Fruit fly (Drosophila melanogaster): Measurements from ENCODE around the gene GMF.
A peak's percentile ranks its signal among the peaks of the same experiment; 100 is the strongest.

Gene GMF

DNA sequence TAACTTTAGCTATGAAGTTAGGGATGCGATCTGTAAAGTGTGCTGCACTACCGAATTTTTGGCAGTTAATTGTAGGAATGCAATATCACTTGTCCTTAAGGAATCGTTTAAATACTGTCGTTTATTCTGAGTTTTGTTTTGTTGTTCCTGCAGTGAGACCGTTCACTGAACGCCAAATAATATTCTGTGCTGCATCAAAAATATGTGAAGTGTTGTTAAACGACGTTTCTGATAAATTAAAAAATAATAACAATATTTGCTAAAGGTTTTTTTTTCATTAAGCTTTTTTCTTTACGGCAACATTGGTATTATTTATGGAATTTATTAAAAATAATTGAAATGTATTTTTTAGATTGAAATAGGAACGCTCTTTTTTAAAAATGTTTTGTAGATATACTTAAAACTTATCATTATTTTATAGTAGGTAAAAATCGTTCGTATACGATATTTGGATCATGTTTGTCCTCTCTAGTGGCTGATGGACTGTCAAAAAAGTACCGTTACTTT lies at the start of gene GMF:
GMF (minus strand) TSS at position 182 of the 507 bp plus-strand sequence.
- TF ChIP-seq CG10348 (GFP tag; IDR thresholded peaks at IDR 0.05) (no peak), D1 (tag; optimal IDR thresholded peaks at IDR 0.05) (peak; percentile 58), CG15710 (tag; optimal IDR thresholded peaks at IDR 0.05) (peak; percentile 34)

DNA sequence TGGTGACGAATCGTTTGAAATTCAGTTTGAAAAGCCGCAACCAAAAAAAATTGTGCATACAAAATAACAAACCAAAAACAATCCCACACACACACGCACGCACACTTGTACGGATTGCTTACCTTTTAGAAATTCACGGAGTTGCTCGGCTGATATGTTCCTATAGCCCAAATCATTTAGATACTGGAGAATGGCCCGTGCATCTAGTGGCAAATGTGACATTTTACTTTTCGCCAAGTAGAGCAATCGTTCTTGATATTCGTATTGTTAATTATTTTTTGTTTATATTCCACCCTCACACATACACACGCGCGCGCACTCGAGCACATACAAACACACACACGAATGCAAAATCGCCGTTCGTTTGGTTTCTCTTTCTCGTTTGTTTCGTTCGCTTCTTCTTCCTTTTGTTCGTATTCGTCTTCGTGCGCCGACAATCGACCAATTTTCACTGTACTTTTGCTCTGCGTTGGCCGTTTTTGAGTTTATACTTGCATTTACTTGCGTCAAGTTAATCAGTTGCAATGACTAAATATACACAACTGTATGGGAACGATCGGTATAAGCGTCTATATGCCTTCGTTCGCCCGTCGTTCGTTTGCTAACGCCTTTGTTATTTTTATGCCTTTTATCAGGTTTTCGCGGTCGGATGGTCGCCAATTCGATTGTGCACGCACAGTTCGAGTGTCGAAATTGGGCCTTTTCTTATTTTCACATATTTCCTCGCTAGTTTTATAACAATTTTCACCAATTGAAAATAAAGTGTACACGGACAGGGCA lies 49.2 kb upstream of the GMF start:
- TF ChIP-seq Pif1B (GFP tag; optimal IDR thresholded peaks at IDR 0.05) (no peak), CG4496 (GFP tag; IDR thresholded peaks at IDR 0.05) (0 out of 3 replicates have a peak, but pooled peaks have one; percentile 18), fd96Ca (GFP tag; IDR thresholded peaks at IDR 0.05) (no peak)

DNA sequence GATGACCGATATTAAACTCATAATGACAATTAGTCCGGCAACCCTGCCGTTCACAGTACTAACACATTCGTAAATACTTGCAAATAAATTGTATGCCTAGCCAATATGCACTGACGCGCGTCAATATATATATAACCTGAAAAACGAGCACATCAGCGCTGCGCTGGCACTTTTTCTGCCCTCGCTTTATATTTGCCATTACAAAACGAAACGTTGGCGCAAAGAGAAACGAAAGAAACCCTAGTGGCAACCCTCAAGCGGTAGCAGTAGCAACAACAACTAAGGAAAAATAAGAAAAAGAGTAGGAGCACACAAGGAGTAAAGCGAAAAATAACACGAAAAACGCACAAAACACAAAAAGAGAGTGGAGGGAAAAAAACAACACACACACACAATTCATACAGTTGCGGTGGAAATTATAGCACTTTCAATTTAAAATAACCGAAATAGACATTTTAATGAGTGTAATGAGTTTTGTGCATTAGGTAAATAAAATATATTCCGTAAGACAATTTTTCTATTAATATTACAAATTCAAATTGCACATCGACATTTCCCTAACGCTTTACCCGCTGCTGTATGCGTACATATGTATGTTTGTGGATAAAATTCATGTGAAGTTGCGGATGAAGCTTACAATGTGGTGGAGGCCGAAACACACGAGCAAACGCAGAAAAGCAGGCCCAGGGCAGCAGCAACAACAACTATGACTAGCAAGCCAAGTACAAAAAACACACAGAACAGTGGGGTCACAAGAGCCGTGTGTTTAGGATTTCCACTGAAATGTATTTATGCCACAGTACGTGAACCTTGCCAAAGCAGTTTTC lies 48.2 kb upstream of the GMF start:
- TF ChIP-seq Ets98B (GFP tag; IDR thresholded peaks at IDR 0.05) (peak; percentile 99), CG8159 (tag; optimal IDR thresholded peaks at IDR 0.05) (peak; percentile 99), fd96Ca (GFP tag; IDR thresholded peaks at IDR 0.05) (peak; percentile 98), CG9948 (tag; optimal IDR thresholded peaks at IDR 0.05) (peak; percentile 99), EcR (GFP tag; optimal IDR thresholded peaks at IDR 0.05) (peak; percentile 73), CG10348 (GFP tag; IDR thresholded peaks at IDR 0.05) (peak; percentile 82), gl (tag; optimal IDR thresholded peaks at IDR 0.05) (peak; percentile 98), CG4496 (GFP tag; IDR thresholded peaks at IDR 0.05) (peak; percentile 99), Pif1B (GFP tag; optimal IDR thresholded peaks at IDR 0.05) (peak; percentile 99), CG13204 (GFP tag; optimal IDR thresholded peaks at IDR 0.05) (peak; percentile 98), Pif1A (GFP tag; optimal IDR thresholded peaks at IDR 0.05) (peak; percentile 99), CG8301 (tag; optimal IDR thresholded peaks at IDR 0.05) (peak; percentile 99), CG15710 (tag; optimal IDR thresholded peaks at IDR 0.05) (peak; percentile 99), CG17806 (tag; optimal IDR thresholded peaks at IDR 0.05) (peak; percentile 99), D1 (tag; optimal IDR thresholded peaks at IDR 0.05) (peak; percentile 98), CG12605 (GFP tag; IDR thresholded peaks at IDR 0.05) (peak; percentile 99), CG34367 (tag; optimal IDR thresholded peaks at IDR 0.05) (peak; percentile 99), CG32121 (GFP tag; IDR thresholded peaks at IDR 0.05) (peak; percentile 99), Snoo (tag; optimal IDR thresholded peaks at IDR 0.05) (peak; percentile 99), rn (GFP tag; IDR thresholded peaks at IDR 0.05) (peak; percentile 97), CG14655 (GFP tag; optimal IDR thresholded peaks at IDR 0.05) (peak; percentile 99)

DNA sequence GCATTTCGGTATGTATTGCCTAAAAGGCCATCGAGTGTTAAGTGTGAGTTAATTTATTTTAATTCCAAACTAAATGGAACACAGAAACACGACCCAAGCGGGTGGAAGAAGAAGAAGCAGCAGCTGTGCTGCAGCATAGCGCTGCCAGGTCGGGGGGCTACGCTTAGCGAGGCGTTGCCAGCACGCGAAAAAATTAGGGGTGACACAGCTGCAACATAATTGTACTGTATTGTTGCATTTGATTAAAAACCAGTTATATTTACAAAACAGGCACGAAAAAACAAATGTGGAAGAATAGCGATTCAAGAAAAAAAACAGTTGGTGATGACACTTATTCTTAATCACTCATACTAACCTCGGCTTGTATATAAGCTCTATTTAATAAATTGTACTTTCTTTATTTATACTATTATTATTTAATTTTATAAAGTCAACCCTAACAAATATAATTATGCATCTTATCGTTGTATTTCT lies 47.4 kb upstream of the GMF start:
- peak; percentile 40 for TF ChIP-seq Ets98B (GFP tag; IDR thresholded peaks at IDR 0.05)
- TF ChIP-seq Snoo (tag; optimal IDR thresholded peaks at IDR 0.05): peak; percentile 74
- TF ChIP-seq CG10348 (GFP tag; IDR thresholded peaks at IDR 0.05): no peak
- no peak; the same call in 1 of the 2 replicates for TF ChIP-seq CG12605 (GFP tag; IDR thresholded peaks at IDR 0.05)
- no peak for TF ChIP-seq Pif1B (GFP tag; optimal IDR thresholded peaks at IDR 0.05)
- TF ChIP-seq CG4496 (GFP tag; IDR thresholded peaks at IDR 0.05): peak; percentile 77; the same call in 2 of the 3 replicates
- no peak for TF ChIP-seq Pif1A (GFP tag; optimal IDR thresholded peaks at IDR 0.05)
- no peak for TF ChIP-seq CG8301 (tag; optimal IDR thresholded peaks at IDR 0.05)
- TF ChIP-seq CG34367 (tag; optimal IDR thresholded peaks at IDR 0.05): no peak
- no peak for TF ChIP-seq D1 (tag; optimal IDR thresholded peaks at IDR 0.05)
- peak; percentile 9 for TF ChIP-seq CG17806 (tag; optimal IDR thresholded peaks at IDR 0.05)
- peak; percentile 62; the same call in 2 of the 3 replicates for TF ChIP-seq fd96Ca (GFP tag; IDR thresholded peaks at IDR 0.05)
- TF ChIP-seq CG14655 (GFP tag; optimal IDR thresholded peaks at IDR 0.05): no peak
- peak; percentile 45; the same call in 1 of the 2 replicates for TF ChIP-seq rn (GFP tag; IDR thresholded peaks at IDR 0.05)
- TF ChIP-seq EcR (GFP tag; optimal IDR thresholded peaks at IDR 0.05): no peak
- TF ChIP-seq CG15710 (tag; optimal IDR thresholded peaks at IDR 0.05): peak; percentile 46
- TF ChIP-seq CG13204 (GFP tag; optimal IDR thresholded peaks at IDR 0.05): no peak
- no peak for TF ChIP-seq CG9948 (tag; optimal IDR thresholded peaks at IDR 0.05)
- TF ChIP-seq gl (tag; optimal IDR thresholded peaks at IDR 0.05): no peak
- TF ChIP-seq CG32121 (GFP tag; IDR thresholded peaks at IDR 0.05): peak; percentile 68
- no peak for TF ChIP-seq CG8159 (tag; optimal IDR thresholded peaks at IDR 0.05)

DNA sequence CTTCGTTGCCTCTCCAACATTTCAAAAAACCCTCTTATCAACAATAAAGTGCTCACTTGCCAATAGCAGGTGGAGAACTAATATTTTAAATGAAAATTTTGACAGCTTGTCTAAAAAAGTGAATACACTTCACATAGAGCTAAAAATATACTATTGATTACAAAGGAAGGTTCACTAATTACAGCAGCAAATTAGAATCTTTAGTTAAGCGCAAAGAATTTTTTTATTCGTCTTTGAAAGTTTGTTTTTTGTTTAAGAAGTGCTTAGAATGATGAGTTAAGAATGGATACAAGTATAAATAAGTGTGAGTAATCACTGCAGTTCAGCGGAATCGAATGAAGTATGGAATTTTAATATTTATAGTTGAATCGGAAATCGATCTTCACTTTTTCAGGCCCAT lies 39.5 kb upstream of the GMF start, which contains the start of gene CG44405:
CG44405 (minus strand) TSS at position 101 of the 400 bp plus-strand sequence.
- TF ChIP-seq rn (GFP tag; IDR thresholded peaks at IDR 0.05): no peak
- no peak for TF ChIP-seq CG14655 (GFP tag; optimal IDR thresholded peaks at IDR 0.05)
- TF ChIP-seq CG17806 (tag; optimal IDR thresholded peaks at IDR 0.05): no peak
- TF ChIP-seq CG15710 (tag; optimal IDR thresholded peaks at IDR 0.05): no peak
- TF ChIP-seq fd96Ca (GFP tag; IDR thresholded peaks at IDR 0.05): no peak
- TF ChIP-seq EcR (GFP tag; optimal IDR thresholded peaks at IDR 0.05): no peak
- TF ChIP-seq CG8301 (tag; optimal IDR thresholded peaks at IDR 0.05): no peak
- TF ChIP-seq Ets98B (GFP tag; IDR thresholded peaks at IDR 0.05): no peak
- no peak for TF ChIP-seq Snoo (tag; optimal IDR thresholded peaks at IDR 0.05)
- TF ChIP-seq Pif1A (GFP tag; optimal IDR thresholded peaks at IDR 0.05): no peak
- TF ChIP-seq CG34367 (tag; optimal IDR thresholded peaks at IDR 0.05): no peak
- TF ChIP-seq Pif1B (GFP tag; optimal IDR thresholded peaks at IDR 0.05): no peak
- no peak for TF ChIP-seq CG13204 (GFP tag; optimal IDR thresholded peaks at IDR 0.05)
- no peak for TF ChIP-seq gl (tag; optimal IDR thresholded peaks at IDR 0.05)

All from whole organism, pupa.